Fruit fly (Drosophila melanogaster) whole organism, wandering third instar larva: ENCODE data around the gene Trm1.
A peak's percentile ranks its signal among the peaks of the same experiment; 100 is the strongest.

Experiments
- Abd-B ChIP-seq: fragments of >200 bp; optimal IDR thresholded peaks from 2 replicates; lab custom pipeline; 2017; ENCODE audit warnings: missing biosample characterization, missing genetic modification characterization
- CG32264 ChIP-seq: fragments of 200-800 bp; sonication (Bioruptor generic); optimal IDR thresholded peaks from 2 replicates; lab custom pipeline; 2016; ENCODE audit warnings: missing biosample characterization, missing genetic modification characterization
- CG9705 ChIP-seq: fragments of 200-800 bp; sonication (Bioruptor generic); optimal IDR thresholded peaks from 2 replicates; lab custom pipeline; 2018; ENCODE audit warnings: missing biosample characterization, mild to moderate bottlenecking, missing genetic modification characterization
- CrebA ChIP-seq: fragments of 200-800 bp; sonication (Bioruptor generic); optimal IDR thresholded peaks from 2 replicates; lab custom pipeline; 2016; ENCODE audit warnings: missing biosample characterization, mild to moderate bottlenecking, missing genetic modification characterization, borderline replicate concordance
- Dfd ChIP-seq: fragments of >200 bp; optimal IDR thresholded peaks from 2 replicates; lab custom pipeline; 2017; ENCODE audit warnings: missing biosample characterization, missing genetic modification characterization
- Dif ChIP-seq: fragments of 200-275, 200-300 bp; sonication (Bioruptor generic); optimal IDR thresholded peaks from 2 replicates; lab custom pipeline; 2018; ENCODE audit warnings: missing biosample characterization, missing genetic modification characterization; ENCODE audit not compliant: partially characterized antibody
- GATAd ChIP-seq: sonication (Bioruptor generic); optimal IDR thresholded peaks from 2 replicates; lab custom pipeline; 2016; ENCODE audit warnings: missing biosample characterization, missing genetic modification characterization
- HLH106 ChIP-seq: fragments of 200-800 bp; optimal IDR thresholded peaks from 3 replicates; lab custom pipeline; 2019; ENCODE audit warnings: missing biosample characterization, mild to moderate bottlenecking, missing genetic modification characterization, moderate library complexity
- Hnf4 ChIP-seq: fragments of 200-800 bp; sonication (Bioruptor generic); optimal IDR thresholded peaks from 2 replicates; lab custom pipeline; 2016; ENCODE audit warnings: missing biosample characterization, mild to moderate bottlenecking, missing genetic modification characterization
- Hr78 ChIP-seq: fragments of >200 bp; optimal IDR thresholded peaks from 2 replicates; lab custom pipeline; 2017; ENCODE audit warnings: missing biosample characterization, missing genetic modification characterization
- Hr83 ChIP-seq: fragments of 200-300 bp; sonication (Bioruptor generic); optimal IDR thresholded peaks from 2 replicates; lab custom pipeline; 2016; ENCODE audit warnings: missing biosample characterization, mild to moderate bottlenecking, missing genetic modification characterization, moderate library complexity; ENCODE audit not compliant: poor library complexity, severe bottlenecking
- Jra ChIP-seq: sonication (Bioruptor generic); optimal IDR thresholded peaks from 2 replicates; lab custom pipeline; 2016; ENCODE audit warnings: missing biosample characterization, missing genetic modification characterization
- Mio ChIP-seq: sonication (Bioruptor generic); optimal IDR thresholded peaks from 2 replicates; lab custom pipeline; 2016; ENCODE audit warnings: missing biosample characterization, missing genetic modification characterization
- Myc ChIP-seq: fragments of >200 bp; optimal IDR thresholded peaks from 2 replicates; lab custom pipeline; 2017
- N ChIP-seq: fragments of >200 bp; optimal IDR thresholded peaks from 2 replicates; lab custom pipeline; 2018; ENCODE audit warnings: missing biosample characterization, missing external identifiers, missing genetic modification characterization
- OdsH ChIP-seq: fragments of 200-800 bp; sonication (Bioruptor generic); optimal IDR thresholded peaks from 2 replicates; lab custom pipeline; 2016; ENCODE audit warnings: missing biosample characterization, mild to moderate bottlenecking, missing genetic modification characterization
- Rel ChIP-seq, 2 experiments: fragments of 200-800 bp; sonication (Bioruptor generic) in 1 of 2; optimal IDR thresholded peaks; 2 replicates in 1 of 2; 3 replicates in 1 of 2; lab custom pipeline; 2016 to 2019; ENCODE audit warnings: mild to moderate bottlenecking in 2 of 2, missing biosample characterization in 2 of 2, missing genetic modification characterization in 2 of 2, moderate library complexity in 1 of 2
- Sp1 ChIP-seq: fragments of 200-800 bp; sonication (Bioruptor generic); optimal IDR thresholded peaks from 3 replicates; lab custom pipeline; 2019; ENCODE audit warnings: missing biosample characterization, mild to moderate bottlenecking, missing genetic modification characterization, moderate library complexity
- Vsx2 ChIP-seq: fragments of 200-300, 225-300 bp; sonication (Bioruptor generic); optimal IDR thresholded peaks from 2 replicates; lab custom pipeline; 2018; ENCODE audit warnings: missing biosample characterization, missing genetic modification characterization; ENCODE audit not compliant: partially characterized antibody
- br ChIP-seq: fragments of 200-800 bp; sonication (Bioruptor generic); optimal IDR thresholded peaks from 2 replicates; lab custom pipeline; 2016; ENCODE audit warnings: missing biosample characterization, missing genetic modification characterization
- brk ChIP-seq: fragments of 200-800 bp; sonication (Bioruptor generic); optimal IDR thresholded peaks from 2 replicates; lab custom pipeline; 2016; ENCODE audit warnings: missing biosample characterization, mild to moderate bottlenecking, missing genetic modification characterization
- dl ChIP-seq, 2 experiments: fragments of 175-275, 200-275 bp in 1 of 2; fragments of 200-275 bp in 1 of 2; sonication (Bioruptor generic); optimal IDR thresholded peaks; lab custom pipeline; 2018; ENCODE audit warnings: mild to moderate bottlenecking in 2 of 2, missing biosample characterization in 2 of 2, missing genetic modification characterization in 2 of 2, moderate library complexity in 2 of 2; ENCODE audit not compliant: partially characterized antibody in 2 of 2, insufficient read depth in 1 of 2
- dmrt93B ChIP-seq: fragments of 200-800 bp; sonication (Bioruptor generic); optimal IDR thresholded peaks from 2 replicates; lab custom pipeline; 2018; ENCODE audit warnings: missing biosample characterization, mild to moderate bottlenecking, missing genetic modification characterization
- dsf ChIP-seq: sonication (Bioruptor generic); optimal IDR thresholded peaks from 2 replicates; lab custom pipeline; 2016; ENCODE audit warnings: missing biosample characterization, missing genetic modification characterization, borderline replicate concordance
- ey ChIP-seq: fragments of 200-800 bp; sonication (Bioruptor generic); optimal IDR thresholded peaks from 2 replicates; lab custom pipeline; 2016; ENCODE audit warnings: missing biosample characterization, missing genetic modification characterization
- foxo ChIP-seq, 2 experiments: fragments of 200-800 bp; sonication (Bioruptor generic); optimal IDR thresholded peaks; 2 replicates in 1 of 2; 3 replicates in 1 of 2; lab custom pipeline; 2016 to 2017; ENCODE audit warnings: missing biosample characterization in 2 of 2, missing genetic modification characterization in 2 of 2
- fru ChIP-seq: fragments of 200-800 bp; sonication (Bioruptor generic); optimal IDR thresholded peaks from 3 replicates; lab custom pipeline; 2016; ENCODE audit warnings: missing biosample characterization, mild to moderate bottlenecking, missing genetic modification characterization
- h ChIP-seq: fragments of 200-800 bp; sonication (Bioruptor generic); optimal IDR thresholded peaks from 3 replicates; lab custom pipeline; 2016; ENCODE audit warnings: missing biosample characterization, mild to moderate bottlenecking, missing genetic modification characterization
- jim ChIP-seq: fragments of 175-275, 200-325 bp; sonication (Bioruptor generic); optimal IDR thresholded peaks from 2 replicates; lab custom pipeline; 2016; ENCODE audit warnings: missing biosample characterization, mild to moderate bottlenecking, missing genetic modification characterization
- lola ChIP-seq: fragments of >200 bp; optimal IDR thresholded peaks from 2 replicates; lab custom pipeline; 2017; ENCODE audit warnings: missing biosample characterization, missing genetic modification characterization
- pan ChIP-seq: fragments of >200 bp; optimal IDR thresholded peaks from 2 replicates; lab custom pipeline; 2017
- psq ChIP-seq: fragments of 200-800 bp; sonication (Bioruptor generic); optimal IDR thresholded peaks from 3 replicates; lab custom pipeline; 2017; ENCODE audit warnings: missing biosample characterization, mild to moderate bottlenecking, missing genetic modification characterization, moderate library complexity
- rgr ChIP-seq: fragments of 200-800 bp; sonication (Bioruptor generic); optimal IDR thresholded peaks from 3 replicates; lab custom pipeline; 2016; ENCODE audit warnings: missing biosample characterization, mild to moderate bottlenecking, missing genetic modification characterization
- sage ChIP-seq: fragments of 200-800 bp; sonication (Bioruptor generic); optimal IDR thresholded peaks from 2 replicates; lab custom pipeline; 2016; ENCODE audit warnings: missing biosample characterization, mild to moderate bottlenecking, missing genetic modification characterization
- sv ChIP-seq: fragments of 200-800 bp; sonication (Bioruptor generic); optimal IDR thresholded peaks from 3 replicates; lab custom pipeline; 2016; ENCODE audit warnings: missing biosample characterization, missing genetic modification characterization
- tai ChIP-seq: sonication (Bioruptor generic); optimal IDR thresholded peaks from 2 replicates; lab custom pipeline; 2016; ENCODE audit warnings: missing biosample characterization, missing genetic modification characterization
- usp ChIP-seq: fragments of >200 bp; optimal IDR thresholded peaks from 2 replicates; lab custom pipeline; 2017; ENCODE audit warnings: missing biosample characterization, missing genetic modification characterization
- woc ChIP-seq: sonication (Bioruptor generic); optimal IDR thresholded peaks from 2 replicates; lab custom pipeline; 2016; ENCODE audit warnings: missing biosample characterization, mild to moderate bottlenecking, missing genetic modification characterization

Gene Trm1

DNA sequence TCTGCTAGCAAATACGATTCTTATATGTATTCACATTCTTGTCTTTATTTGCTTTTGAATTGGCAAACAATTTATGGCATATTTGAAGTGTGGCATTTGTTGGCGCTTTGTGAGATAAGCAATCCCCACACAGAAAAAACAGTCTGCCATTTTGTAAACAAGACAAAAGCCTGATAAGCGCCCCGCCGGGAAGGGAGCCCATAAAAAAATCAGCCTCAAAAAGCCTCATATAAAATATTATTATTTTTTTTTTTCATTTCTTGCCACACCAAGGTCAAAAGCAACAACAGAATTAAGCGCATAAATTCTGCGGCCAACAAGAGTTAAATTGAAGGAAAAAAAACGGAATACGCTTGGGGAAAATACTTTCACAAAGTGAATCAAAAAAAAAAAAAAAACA, 47.5 kb downstream of the Trm1 start:
- TF ChIP-seq CrebA (GFP tag; lab: Kevin White, UChicago) (peak; percentile 82), dsf (GFP tag; lab: Kevin White, UChicago) (peak; percentile 2), jim (GFP tag; lab: Kevin White, UChicago) (no peak), h (GFP tag; lab: Kevin White, UChicago) (peak; percentile 75), woc (GFP tag; lab: Kevin White, UChicago) (no peak), psq (GFP tag; lab: Kevin White, UChicago) (peak; percentile 43), Myc (no peak), brk (GFP tag; lab: Kevin White, UChicago) (peak; percentile 32), Abd-B (GFP tag; lab: Kevin White, UChicago) (no peak), OdsH (peak; percentile 65), ey (GFP tag; lab: Kevin White, UChicago) (no peak), N (GFP tag; lab: Kevin White, UChicago) (no peak), Mio (GFP tag; lab: Kevin White, UChicago) (no peak), Hnf4 (GFP tag; lab: Kevin White, UChicago) (peak; percentile 69), usp (GFP tag; lab: Kevin White, UChicago) (no peak), tai (GFP tag; lab: Kevin White, UChicago) (peak; percentile 35), rgr (GFP tag; lab: Kevin White, UChicago) (peak; percentile 67), CG32264 (no peak), Hr78 (no peak), dl (GFP tag; optimal IDR thresholded peaks at IDR 0.05; lab: Kevin White, UChicago; ENCODE audit: insufficient read depth in 1 of 2, partially characterized antibody in 2 of 2) (no peak), fru (GFP tag; lab: Kevin White, UChicago) (peak; percentile 35), Dfd (no peak), CG9705 (GFP tag; lab: Kevin White, UChicago) (peak; percentile 20), br (GFP tag; lab: Kevin White, UChicago) (peak; percentile 49), foxo (GFP tag; optimal IDR thresholded peaks at IDR 0.05; lab: Kevin White, UChicago) (peak; percentile 39 to 41), Rel (GFP tag; optimal IDR thresholded peaks at IDR 0.05; lab: Kevin White, UChicago) (no peak), Rel (tag; optimal IDR thresholded peaks at IDR 0.05; lab: Kevin White, UChicago) (peak; percentile 79), Dif (no peak), sage (GFP tag; lab: Kevin White, UChicago) (peak; percentile 64), dmrt93B (GFP tag; lab: Kevin White, UChicago) (no peak), lola (GFP tag; lab: Kevin White, UChicago) (no peak), Jra (GFP tag; lab: Kevin White, UChicago) (no peak), HLH106 (tag; lab: Kevin White, UChicago) (no peak), Hr83 (GFP tag; lab: Kevin White, UChicago) (peak; percentile 59), sv (GFP tag; lab: Kevin White, UChicago) (no peak), GATAd (GFP tag; lab: Kevin White, UChicago) (no peak), Vsx2 (GFP tag; lab: Kevin White, UChicago) (no peak), pan (lab: Kevin White, UChicago) (no peak), Sp1 (peak; percentile 71)

DNA sequence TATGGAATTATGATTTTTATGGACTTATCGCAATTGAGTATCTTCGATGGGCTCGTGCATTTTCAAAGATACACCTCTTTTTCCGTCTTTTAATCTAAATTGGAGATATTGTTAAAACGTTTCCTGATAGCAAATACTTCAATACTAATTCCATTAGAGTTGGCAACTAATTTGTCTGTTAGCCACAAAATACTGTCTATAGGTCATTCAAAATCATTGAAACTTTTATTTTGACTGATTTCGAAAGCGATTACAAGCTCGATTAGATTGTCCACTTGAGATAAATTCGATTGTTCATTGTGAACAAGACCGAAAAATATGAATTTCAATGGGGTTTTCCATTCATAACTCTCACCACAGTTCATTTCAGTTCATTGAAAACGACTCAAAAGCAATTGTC, 48.3 kb downstream of the Trm1 start:
- TF ChIP-seq Hnf4 (GFP tag; lab: Kevin White, UChicago) (no peak), rgr (GFP tag; lab: Kevin White, UChicago) (no peak), tai (GFP tag; lab: Kevin White, UChicago) (peak; percentile 52), brk (GFP tag; lab: Kevin White, UChicago) (no peak), br (GFP tag; lab: Kevin White, UChicago) (no peak), sv (GFP tag; lab: Kevin White, UChicago) (no peak), psq (GFP tag; lab: Kevin White, UChicago) (no peak), CG32264 (no peak), usp (GFP tag; lab: Kevin White, UChicago) (no peak), dmrt93B (GFP tag; lab: Kevin White, UChicago) (no peak), Rel (GFP tag; optimal IDR thresholded peaks at IDR 0.05; lab: Kevin White, UChicago) (no peak), Rel (tag; optimal IDR thresholded peaks at IDR 0.05; lab: Kevin White, UChicago) (peak; percentile 34), dl (GFP tag; optimal IDR thresholded peaks at IDR 0.05; lab: Kevin White, UChicago; ENCODE audit: insufficient read depth in 1 of 2, partially characterized antibody in 2 of 2) (no peak)
- TF ChIP-seq, all 38 proteins: peak for 2
